Worm (Caenorhabditis elegans) whole organism, L3 larva: Measurements from ENCODE around the gene F07C3.3.

Experiments used
- ama-1 ChIP-seq: fragments of 150-350 bp; optimal IDR thresholded peaks from 2 replicates; lab custom pipeline; 2018
- ceh-82 ChIP-seq: fragments of 150-350 bp; optimal IDR thresholded peaks from 2 replicates; lab custom pipeline; 2014; ENCODE audit warnings: missing biosample characterization, missing genetic modification characterization
- daf-12 ChIP-seq: fragments of 150-350 bp; optimal IDR thresholded peaks from 2 replicates; lab custom pipeline; 2014; ENCODE audit warnings: missing biosample characterization, missing genetic modification reagents, missing genetic modification characterization
- elt-3 ChIP-seq, 3 experiments: fragments of 150-350 bp in 1 of 3; sonication (generic microtip) in 2 of 3; optimal IDR thresholded peaks; 2 replicates in 2 of 3; 4 replicates in 1 of 3; lab custom pipeline; 2014 to 2017; ENCODE audit warnings: missing biosample characterization in 3 of 3, missing genetic modification characterization in 3 of 3
- fkh-2 ChIP-seq: fragments of 150-350 bp; optimal IDR thresholded peaks from 2 replicates; lab custom pipeline; 2014; ENCODE audit warnings: missing biosample characterization, missing genetic modification reagents, missing genetic modification characterization
- fos-1 ChIP-seq: fragments of 150-350 bp; optimal IDR thresholded peaks from 2 replicates; lab custom pipeline; 2014; ENCODE audit warnings: missing biosample characterization, missing genetic modification characterization
- nhr-77 ChIP-seq: fragments of 150-350 bp; optimal IDR thresholded peaks from 2 replicates; lab custom pipeline; 2014; ENCODE audit warnings: missing biosample characterization, missing genetic modification characterization
- unc-39 ChIP-seq: sonication (generic microtip); optimal IDR thresholded peaks from 4 replicates; lab custom pipeline; 2017; ENCODE audit warnings: missing biosample characterization, missing genetic modification characterization

DNA sequence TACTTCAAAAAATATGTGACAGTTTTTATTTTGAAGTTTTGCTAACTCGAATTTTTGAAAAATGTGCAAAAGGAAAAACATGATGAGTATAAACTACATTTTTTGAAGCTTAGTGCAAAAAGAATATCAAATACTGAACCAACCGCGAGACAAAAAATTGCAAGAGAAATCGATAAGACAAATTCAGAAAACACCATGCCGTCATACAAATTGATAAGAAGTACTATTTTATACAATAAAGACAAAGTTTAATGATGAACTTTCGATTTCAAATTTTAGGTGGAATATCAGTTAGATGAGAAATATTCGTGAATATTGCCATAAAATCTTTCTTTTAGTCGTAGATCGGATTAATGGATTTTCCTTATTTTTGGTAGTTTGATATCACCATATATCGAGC, 30.5 kb upstream of the F07C3.3 start:
- TF ChIP-seq nhr-77, result no peak
- TF ChIP-seq fos-1 (tag; lab: Kevin White, UChicago), result no peak
- TF ChIP-seq fkh-2 (tag; lab: Kevin White, UChicago), result no peak
- TF ChIP-seq daf-12 (tag; lab: Kevin White, UChicago), result no peak
- no peak for TF ChIP-seq ama-1 (lab: Kevin White, UChicago)
- TF ChIP-seq ceh-82 (tag; lab: Kevin White, UChicago), result no peak
- TF ChIP-seq unc-39, result no peak
- TF ChIP-seq elt-3 (tag; optimal IDR thresholded peaks at IDR 0.05; lab: Kevin White, UChicago), result no peak
